Worm (Caenorhabditis elegans) whole organism, L1 larva: Measurements from ENCODE around the gene K01D12.8.

Experiments used
- C04F5.9 ChIP-seq: sonication (generic microtip); optimal IDR thresholded peaks from 2 replicates; lab custom pipeline; 2016; ENCODE audit warnings: missing genetic modification characterization, missing compliant biosample characterization
- C34B4.2 ChIP-seq: sonication (generic microtip); optimal IDR thresholded peaks from 2 replicates; lab custom pipeline; 2017; ENCODE audit warnings: mild to moderate bottlenecking, missing genetic modification characterization, missing compliant biosample characterization
- Y116A8C.19 ChIP-seq: sonication (generic microtip); optimal IDR thresholded peaks from 2 replicates; lab custom pipeline; 2016; ENCODE audit warnings: missing compliant biosample characterization, missing genetic modification characterization, borderline replicate concordance
- alr-1 ChIP-seq: fragments of 200-800 bp; sonication (Bioruptor generic); optimal IDR thresholded peaks from 2 replicates; lab custom pipeline; 2018; ENCODE audit warnings: borderline replicate concordance, mild to moderate bottlenecking, missing genetic modification characterization, missing compliant biosample characterization
- ama-1 ChIP-seq: fragments of 150-350 bp; optimal IDR thresholded peaks from 2 replicates; lab custom pipeline; 2014
- blmp-1 ChIP-seq: fragments of 150-350 bp; optimal IDR thresholded peaks from 2 replicates; lab custom pipeline; 2014; ENCODE audit warnings: missing biosample characterization, missing genetic modification characterization
- ceh-90 ChIP-seq: sonication (generic microtip); optimal IDR thresholded peaks from 2 replicates; lab custom pipeline; 2016; ENCODE audit warnings: missing genetic modification characterization, missing compliant biosample characterization
- efl-1 ChIP-seq, 4 experiments: fragments of 150-350 bp; optimal IDR thresholded peaks in 3 of 4; peaks in 1 of 4; 1 replicate in 1 of 4; 2 replicates in 3 of 4; lab custom pipeline; 2014; ENCODE audit warnings: missing biosample characterization in 2 of 4, missing genetic modification characterization in 2 of 4, missing genetic modification reagents in 2 of 4
- efl-3 ChIP-seq: fragments of 200-800 bp; sonication (Bioruptor generic); optimal IDR thresholded peaks from 2 replicates; lab custom pipeline; 2018; ENCODE audit warnings: mild to moderate bottlenecking, missing genetic modification characterization, missing compliant biosample characterization
- egl-27 ChIP-seq, 2 experiments: fragments of 150-350 bp in 1 of 2; sonication (generic microtip); optimal IDR thresholded peaks; 3 replicates each; lab custom pipeline; 2017 to 2018; ENCODE audit warnings: missing biosample characterization in 2 of 2, missing genetic modification characterization in 2 of 2, missing genetic modification reagents in 2 of 2
- elt-3 ChIP-seq, 6 experiments: fragments of 150-350 bp in 1 of 6; sonication (generic microtip); optimal IDR thresholded peaks; 2 replicates each; lab custom pipeline; 2017 to 2018; ENCODE audit warnings: missing biosample characterization in 6 of 6, missing genetic modification characterization in 6 of 6, inconsistent platforms in 1 of 6
- fos-1 ChIP-seq: fragments of 150-350 bp; optimal IDR thresholded peaks from 2 replicates; lab custom pipeline; 2014; ENCODE audit warnings: missing biosample characterization, missing genetic modification characterization
- grh-1 ChIP-seq: fragments of 200-800 bp; sonication (Bioruptor generic); IDR thresholded peaks from 2 replicates; pipeline ENCODE4 v1.3.6; 2022; ENCODE audit warnings: missing genetic modification reagents, missing genetic modification characterization, missing compliant biosample characterization
- irx-1 ChIP-seq: sonication (generic microtip); optimal IDR thresholded peaks from 2 replicates; lab custom pipeline; 2016; ENCODE audit warnings: missing genetic modification characterization, missing compliant biosample characterization
- lin-14 ChIP-seq: fragments of 200-800 bp; sonication (Bioruptor generic); optimal IDR thresholded peaks from 2 replicates; lab custom pipeline; 2018; ENCODE audit warnings: mild to moderate bottlenecking, missing genetic modification characterization, moderate library complexity, missing compliant biosample characterization
- lir-3 ChIP-seq: sonication (generic microtip); optimal IDR thresholded peaks from 2 replicates; lab custom pipeline; 2016; ENCODE audit warnings: mild to moderate bottlenecking, missing genetic modification characterization, moderate library complexity, missing compliant biosample characterization; ENCODE audit not compliant: poor library complexity
- mep-1 ChIP-seq: fragments of 150-350 bp; optimal IDR thresholded peaks from 2 replicates; lab custom pipeline; 2014; ENCODE audit warnings: missing biosample characterization, missing genetic modification characterization
- nhr-12 ChIP-seq: sonication (generic microtip); optimal IDR thresholded peaks from 2 replicates; lab custom pipeline; 2017; ENCODE audit warnings: missing biosample characterization, missing genetic modification characterization
- nhr-20 ChIP-seq: sonication (generic microtip); optimal IDR thresholded peaks from 2 replicates; lab custom pipeline; 2016; ENCODE audit warnings: mild to moderate bottlenecking, missing genetic modification characterization, missing compliant biosample characterization
- nhr-71 ChIP-seq: sonication (generic microtip); optimal IDR thresholded peaks from 2 replicates; lab custom pipeline; 2016; ENCODE audit warnings: mild to moderate bottlenecking, missing genetic modification characterization, moderate library complexity, missing compliant biosample characterization
- nhr-76 ChIP-seq: sonication (generic microtip); optimal IDR thresholded peaks from 2 replicates; lab custom pipeline; 2017; ENCODE audit warnings: missing biosample characterization, missing genetic modification characterization
- nhr-84 ChIP-seq: sonication (generic microtip); optimal IDR thresholded peaks from 2 replicates; lab custom pipeline; 2017; ENCODE audit warnings: missing biosample characterization, missing genetic modification characterization
- nhr-85 ChIP-seq: sonication (generic microtip); peaks from one replicate; lab custom pipeline; 2016; ENCODE audit warnings: missing genetic modification characterization, inconsistent platforms, missing compliant biosample characterization
- nhr-90 ChIP-seq: sonication (generic microtip); optimal IDR thresholded peaks from 2 replicates; lab custom pipeline; 2016; ENCODE audit warnings: mild to moderate bottlenecking, missing genetic modification characterization, missing compliant biosample characterization; ENCODE audit not compliant: poor library complexity
- pax-3 ChIP-seq: fragments of 200-800 bp; sonication (Bioruptor generic); optimal IDR thresholded peaks from 2 replicates; lab custom pipeline; 2018; ENCODE audit warnings: mild to moderate bottlenecking, missing genetic modification characterization, moderate library complexity, missing compliant biosample characterization
- pqm-1 ChIP-seq: sonication (generic microtip); optimal IDR thresholded peaks from 3 replicates; lab custom pipeline; 2017; ENCODE audit warnings: missing biosample characterization, missing genetic modification characterization
- rnt-1 ChIP-seq: sonication (generic microtip); optimal IDR thresholded peaks from 2 replicates; lab custom pipeline; 2016; ENCODE audit warnings: mild to moderate bottlenecking, missing genetic modification characterization, moderate library complexity, missing compliant biosample characterization
- skn-1 ChIP-seq: fragments of 150-350 bp; optimal IDR thresholded peaks from 2 replicates; lab custom pipeline; 2014; ENCODE audit warnings: missing biosample characterization, missing genetic modification characterization
- snpc-4 ChIP-seq: fragments of 150-350 bp; optimal IDR thresholded peaks from 2 replicates; lab custom pipeline; 2014; ENCODE audit warnings: missing biosample characterization, missing genetic modification characterization
- snu-23 ChIP-seq: sonication (generic microtip); optimal IDR thresholded peaks from 2 replicates; lab custom pipeline; 2016; ENCODE audit warnings: missing genetic modification characterization, missing compliant biosample characterization
- tbx-2 ChIP-seq: sonication (generic microtip); optimal IDR thresholded peaks from 2 replicates; lab custom pipeline; 2016; ENCODE audit warnings: missing genetic modification characterization, missing compliant biosample characterization
- unc-130 ChIP-seq: fragments of 150-350 bp; optimal IDR thresholded peaks from 2 replicates; lab custom pipeline; 2017; ENCODE audit warnings: missing biosample characterization, missing genetic modification characterization, inconsistent platforms
- xbp-1 ChIP-seq: sonication (generic microtip); optimal IDR thresholded peaks from 2 replicates; lab custom pipeline; 2016; ENCODE audit warnings: missing genetic modification characterization, missing compliant biosample characterization
- ztf-4 ChIP-seq: fragments of 150-350 bp; optimal IDR thresholded peaks from 2 replicates; lab custom pipeline; 2014; ENCODE audit warnings: missing biosample characterization, missing genetic modification characterization

Gene K01D12.8

ce11 chrV:12408996-12409395, 6.5 kb downstream of the K01D12.8 start (continued):
- TF ChIP-seq C34B4.2 (tag; lab: Kevin White, UChicago) (no peak), nhr-12 (tag; lab: Kevin White, UChicago) (no peak), unc-130 (tag; lab: Kevin White, UChicago) (no peak), ceh-90 (no peak), Y116A8C.19 (tag; lab: Kevin White, UChicago) (no peak), pqm-1 (no peak), efl-1 (optimal IDR thresholded peaks at IDR 0.05; lab: Kevin White, UChicago) (peak in 1 of 2 experiments; percentile 34), efl-1 (GFP tag; optimal IDR thresholded peaks at IDR 0.05 in 1 of 2; lab: Kevin White, UChicago) (no peak), xbp-1 (peak; percentile 62), irx-1 (tag; lab: Kevin White, UChicago) (no peak), blmp-1 (tag; lab: Kevin White, UChicago) (peak; percentile 48), pax-3 (tag; lab: Kevin White, UChicago) (no peak), ama-1 (no peak), egl-27 (tag; optimal IDR thresholded peaks at IDR 0.05; lab: Kevin White, UChicago) (no peak), alr-1 (tag; lab: Kevin White, UChicago) (no peak), ztf-4 (tag; lab: Kevin White, UChicago) (no peak), lir-3 (tag; lab: Kevin White, UChicago) (no peak), fos-1 (tag; lab: Kevin White, UChicago) (no peak)

- TF ChIP-seq nhr-71 (peak; percentile 57), nhr-20 (tag; lab: Kevin White, UChicago) (peak; percentile 61), lin-14 (GFP tag; lab: Kevin White, UChicago) (peak; percentile 26), snu-23 (peak; percentile 17), C04F5.9 (tag; lab: Kevin White, UChicago) (no peak), nhr-90 (peak; percentile 34), nhr-85 (tag; lab: Kevin White, UChicago) (peak; percentile 69), tbx-2 (tag; lab: Kevin White, UChicago) (peak; percentile 6), skn-1 (tag; lab: Kevin White, UChicago) (no peak), efl-3 (GFP tag; lab: Kevin White, UChicago) (no peak), ztf-4 (tag; lab: Kevin White, UChicago) (no peak), nhr-76 (no peak)
- TF ChIP-seq, all 84 proteins: peak for 7
Observed at ce11 chrV:12410416-12411001, 8.1 kb downstream of the K01D12.8 start, which contains the start of gene hrg-2. hrg-2 (minus strand) TSS chrV:12410513.

ce11 chrV:12411909-12412308, 9.5 kb downstream of the K01D12.8 start, which contains the start of gene cdr-7:
cdr-7 (minus strand) TSS chrV:12412113.
- TF ChIP-seq nhr-20 (tag; lab: Kevin White, UChicago) (peak; percentile 0), elt-3 (tag; optimal IDR thresholded peaks at IDR 0.05; lab: Kevin White, UChicago) (peak in 3 of 6 experiments; percentile 7 to 80 (median 67)), nhr-85 (tag; lab: Kevin White, UChicago) (peak; percentile 86), mep-1 (tag; lab: Kevin White, UChicago) (no peak), lin-14 (GFP tag; lab: Kevin White, UChicago) (peak; percentile 41)

- TF ChIP-seq grh-1 (GFP tag; lab: Robert Waterston, UW), result no peak
- TF ChIP-seq rnt-1 (tag; lab: Kevin White, UChicago), result no peak
- no peak for TF ChIP-seq nhr-84 (tag; lab: Kevin White, UChicago)
- no peak for TF ChIP-seq lir-3 (tag; lab: Kevin White, UChicago)
- TF ChIP-seq efl-1 (optimal IDR thresholded peaks at IDR 0.05; lab: Kevin White, UChicago), result no peak
- peak in 1 of 2 experiments; percentile 87 for TF ChIP-seq efl-1 (GFP tag; optimal IDR thresholded peaks at IDR 0.05 in 1 of 2; lab: Kevin White, UChicago)
- no peak for TF ChIP-seq snpc-4
- no peak for TF ChIP-seq tbx-2 (tag; lab: Kevin White, UChicago)
Observed at ce11 chrV:12412321-12412720, 9.9 kb downstream of the K01D12.8 start.
